Fruit fly (Drosophila melanogaster) whole organism, embryonic: ENCODE results near the gene spz3.

Experiments
- Awh ChIP-seq: fragments of 200-800 bp; sonication (Bioruptor generic); IDR thresholded peaks from 2 replicates; pipeline ENCODE4, ENCODE4 v1.3.6; 2022; ENCODE audit warnings: missing biosample characterization, missing genetic modification characterization
- Bgb ChIP-seq: fragments of 200-800 bp; sonication (Bioruptor generic); IDR thresholded peaks from 2 replicates; pipeline ENCODE4 v1.3.6; 2022; ENCODE audit warnings: missing biosample characterization, missing genetic modification characterization; ENCODE audit not compliant: partially characterized antibody
- Bteb2 ChIP-seq: fragments of 200-800 bp; sonication (Bioruptor generic); optimal IDR thresholded peaks from 2 replicates; lab custom pipeline; 2016; ENCODE audit warnings: missing biosample characterization, missing genetic modification characterization
- CG10147 ChIP-seq: fragments of 200-800 bp; sonication (Bioruptor generic); optimal IDR thresholded peaks from 2 replicates; lab custom pipeline; 2019; ENCODE audit warnings: missing biosample characterization, mild to moderate bottlenecking, missing genetic modification characterization, moderate library complexity
- CG10209 ChIP-seq: fragments of 200-800 bp; sonication (Bioruptor generic); optimal IDR thresholded peaks from 3 replicates; lab custom pipeline; 2017; ENCODE audit warnings: missing biosample characterization, mild to moderate bottlenecking, missing genetic modification characterization, missing genetic modification reagents
- CG10267 ChIP-seq: fragments of 200-800 bp; sonication (Bioruptor generic); optimal IDR thresholded peaks from 2 replicates; lab custom pipeline; 2018; ENCODE audit warnings: missing biosample characterization, mild to moderate bottlenecking, missing genetic modification characterization, moderate library complexity
- CG11093 ChIP-seq: fragments of 200-800 bp; sonication (Bioruptor generic); IDR thresholded peaks from 3 replicates; pipeline ENCODE4 v1.3.6; 2022; ENCODE audit warnings: missing biosample characterization, missing genetic modification characterization
- CG11456 ChIP-seq: fragments of 200-800 bp; sonication (Bioruptor generic); IDR thresholded peaks from 3 replicates; pipeline ENCODE4 v1.3.6; 2022; ENCODE audit warnings: missing biosample characterization, missing genetic modification characterization
- CG12659 ChIP-seq: fragments of 200-800 bp; sonication (Bioruptor generic); optimal IDR thresholded peaks from 3 replicates; lab custom pipeline; 2017; ENCODE audit warnings: mild to moderate bottlenecking, missing biosample characterization, missing genetic modification reagents, missing genetic modification characterization
- CG13424 ChIP-seq: fragments of 200-800 bp; sonication (Bioruptor generic); optimal IDR thresholded peaks from 2 replicates; lab custom pipeline; 2019; ENCODE audit warnings: missing biosample characterization, mild to moderate bottlenecking, missing genetic modification characterization, moderate library complexity
- CG15601 ChIP-seq: fragments of 200-800 bp; sonication (Bioruptor generic); optimal IDR thresholded peaks from 3 replicates; lab custom pipeline; 2019; ENCODE audit warnings: missing biosample characterization, mild to moderate bottlenecking, missing genetic modification characterization, moderate library complexity
- CG18262 ChIP-seq: fragments of 200-800 bp; optimal IDR thresholded peaks from 3 replicates; lab custom pipeline; 2019; ENCODE audit warnings: missing biosample characterization, mild to moderate bottlenecking, missing genetic modification characterization, moderate library complexity
- CG18619 ChIP-seq: fragments of 200-800 bp; sonication (Bioruptor generic); optimal IDR thresholded peaks from 3 replicates; lab custom pipeline; 2017; ENCODE audit warnings: missing biosample characterization, mild to moderate bottlenecking, missing genetic modification characterization
- CG2202 ChIP-seq: fragments of 200-800 bp; sonication (Bioruptor generic); optimal IDR thresholded peaks from 2 replicates; lab custom pipeline; 2018; ENCODE audit warnings: missing biosample characterization, mild to moderate bottlenecking, missing genetic modification characterization
- CG30020 ChIP-seq: fragments of 200-800 bp; optimal IDR thresholded peaks from 2 replicates; lab custom pipeline; 2019; ENCODE audit warnings: missing biosample characterization, mild to moderate bottlenecking, missing genetic modification characterization, moderate library complexity
- CG7271 ChIP-seq: fragments of 200-800 bp; sonication (Bioruptor generic); optimal IDR thresholded peaks from 2 replicates; lab custom pipeline; 2018; ENCODE audit warnings: missing biosample characterization, mild to moderate bottlenecking, missing genetic modification characterization, moderate library complexity
- CG9215 ChIP-seq: fragments of 200-800 bp; sonication (Bioruptor generic); IDR thresholded peaks from 2 replicates; pipeline ENCODE4 v1.3.6; 2022; ENCODE audit warnings: missing biosample characterization, missing genetic modification characterization
- Dll ChIP-seq: fragments of 200-800 bp; sonication (Bioruptor generic); IDR thresholded peaks from 4 replicates; pipeline ENCODE4 v1.3.6; 2022; ENCODE audit warnings: missing biosample characterization, missing genetic modification characterization; ENCODE audit not compliant: partially characterized antibody
- E2f2 ChIP-seq: fragments of 200-800 bp; sonication (Bioruptor generic); IDR thresholded peaks from 2 replicates; pipeline ENCODE4 v1.3.6; 2022; ENCODE audit warnings: missing biosample characterization, missing genetic modification characterization
- ERR ChIP-seq: fragments of 200-800 bp; sonication (Bioruptor generic); optimal IDR thresholded peaks from 2 replicates; lab custom pipeline; 2016; ENCODE audit warnings: missing biosample characterization, missing genetic modification characterization
- Elba2 ChIP-seq: fragments of 200-800 bp; sonication (Bioruptor generic); optimal IDR thresholded peaks from 3 replicates; lab custom pipeline; 2016; ENCODE audit warnings: missing biosample characterization, missing genetic modification characterization
- Ets65A ChIP-seq: fragments of 200-800 bp; sonication (Bioruptor generic); peaks from one replicate; lab custom pipeline; 2016; ENCODE audit warnings: missing biosample characterization, missing genetic modification characterization
- Fer1 ChIP-seq: fragments of 200-800 bp; sonication (Bioruptor generic); optimal IDR thresholded peaks from 2 replicates; lab custom pipeline; 2017; ENCODE audit warnings: missing biosample characterization, mild to moderate bottlenecking, missing genetic modification characterization
- Fer2 ChIP-seq: fragments of 200-800 bp; sonication (Bioruptor generic); optimal IDR thresholded peaks from 2 replicates; lab custom pipeline; 2018; ENCODE audit warnings: missing biosample characterization, mild to moderate bottlenecking, missing genetic modification characterization, moderate library complexity
- Fer3 ChIP-seq: fragments of 200-800 bp; sonication (Bioruptor generic); optimal IDR thresholded peaks from 2 replicates; lab custom pipeline; 2018; ENCODE audit warnings: missing biosample characterization, mild to moderate bottlenecking, missing genetic modification characterization, moderate library complexity
- H15 ChIP-seq: fragments of 200-800 bp; sonication (Bioruptor generic); IDR thresholded peaks from 3 replicates; pipeline ENCODE4 v1.3.6; 2022; ENCODE audit warnings: missing biosample characterization, missing genetic modification characterization
- Hey ChIP-seq: fragments of 200-800 bp; sonication (Bioruptor generic); optimal IDR thresholded peaks from 3 replicates; lab custom pipeline; 2018; ENCODE audit warnings: missing biosample characterization, mild to moderate bottlenecking, missing genetic modification characterization
- Max ChIP-seq: fragments of 200-800 bp; sonication (Bioruptor generic); optimal IDR thresholded peaks from 2 replicates; lab custom pipeline; 2016; ENCODE audit warnings: missing biosample characterization, mild to moderate bottlenecking, missing genetic modification characterization
- Med ChIP-seq: fragments of 200-800 bp; sonication (Bioruptor generic); peaks from one replicate; lab custom pipeline; 2016; ENCODE audit warnings: missing biosample characterization, missing genetic modification characterization, mild to moderate bottlenecking, inconsistent platforms, moderate library complexity
- Mrtf ChIP-seq: fragments of 200-800 bp; sonication (Bioruptor generic); IDR thresholded peaks from 3 replicates; pipeline ENCODE4 v1.3.6; 2022; ENCODE audit warnings: missing biosample characterization, missing genetic modification characterization
- Nf-YB ChIP-seq: fragments of 200-800 bp; sonication (Bioruptor generic); optimal IDR thresholded peaks from 3 replicates; lab custom pipeline; 2019; ENCODE audit warnings: missing biosample characterization, mild to moderate bottlenecking, missing genetic modification characterization, moderate library complexity
- Oli ChIP-seq: fragments of 200-800 bp; sonication (Bioruptor generic); optimal IDR thresholded peaks from 2 replicates; lab custom pipeline; 2018; ENCODE audit warnings: missing biosample characterization, mild to moderate bottlenecking, missing genetic modification characterization, moderate library complexity
- Poxn ChIP-seq: fragments of 200-800 bp; sonication (Bioruptor generic); IDR thresholded peaks from 2 replicates; pipeline ENCODE4 v1.3.6; 2022; ENCODE audit warnings: missing biosample characterization, missing genetic modification characterization
- Ravus ChIP-seq: fragments of 200-800 bp; sonication (Bioruptor generic); IDR thresholded peaks from 2 replicates; pipeline ENCODE4 v1.3.6; 2022; ENCODE audit warnings: missing biosample characterization, missing genetic modification characterization
- Sry-δ ChIP-seq: fragments of 200-800 bp; sonication (Bioruptor generic); optimal IDR thresholded peaks from 2 replicates; lab custom pipeline; 2016; ENCODE audit warnings: missing biosample characterization, missing genetic modification characterization
- Stat92E ChIP-seq, 3 experiments: fragments of >200 bp in 2 of 3; fragments of 200-800 bp in 1 of 3; sonication (Bioruptor generic) in 1 of 3; optimal IDR thresholded peaks; 2 replicates each; lab custom pipeline; 2017 to 2019; ENCODE audit warnings: missing biosample characterization in 3 of 3, missing genetic modification characterization in 3 of 3, mild to moderate bottlenecking in 1 of 3, moderate library complexity in 1 of 3
- btn ChIP-seq: fragments of 200-800 bp; sonication (Bioruptor generic); optimal IDR thresholded peaks from 2 replicates; lab custom pipeline; 2016; ENCODE audit warnings: missing biosample characterization, missing genetic modification characterization
- cas ChIP-seq: fragments of 200-800 bp; sonication (Bioruptor generic); IDR thresholded peaks from 2 replicates; pipeline ENCODE4 v1.3.6; 2022; ENCODE audit warnings: missing biosample characterization, missing genetic modification characterization
- croc ChIP-seq: fragments of 200-800 bp; sonication (Bioruptor generic); conservative IDR thresholded peaks from 3 replicates; pipeline ENCODE4 v1.3.6; 2022; ENCODE audit warnings: missing biosample characterization, missing genetic modification characterization
- dysf ChIP-seq: fragments of 200-800 bp; sonication (Bioruptor generic); IDR thresholded peaks from 3 replicates; pipeline ENCODE4 v1.3.6; 2022; ENCODE audit warnings: missing biosample characterization, missing genetic modification characterization
- exex ChIP-seq: fragments of 200-800 bp; sonication (Bioruptor generic); optimal IDR thresholded peaks from 4 replicates; lab custom pipeline; 2018; ENCODE audit warnings: missing biosample characterization, mild to moderate bottlenecking, missing genetic modification characterization, moderate library complexity
- fd102C ChIP-seq: fragments of 200-800 bp; sonication (Bioruptor generic); optimal IDR thresholded peaks from 2 replicates; lab custom pipeline; 2018; ENCODE audit warnings: missing biosample characterization, mild to moderate bottlenecking, missing genetic modification characterization, moderate library complexity
- gfzf ChIP-seq: fragments of 200-800 bp; sonication (Bioruptor generic); optimal IDR thresholded peaks from 2 replicates; lab custom pipeline; 2016; ENCODE audit warnings: missing biosample characterization, mild to moderate bottlenecking, missing genetic modification characterization, moderate library complexity
- gro ChIP-seq: fragments of 200-800 bp; sonication (Bioruptor generic); optimal IDR thresholded peaks from 2 replicates; lab custom pipeline; 2016; ENCODE audit warnings: missing biosample characterization, missing genetic modification characterization
- jumu ChIP-seq: fragments of 200-800 bp; sonication (Bioruptor generic); optimal IDR thresholded peaks from 3 replicates; lab custom pipeline; 2016; ENCODE audit warnings: missing biosample characterization, missing genetic modification characterization
- ken ChIP-seq: fragments of 200-800 bp; sonication (Bioruptor generic); IDR thresholded peaks from 3 replicates; pipeline ENCODE4 v1.3.6; 2022; ENCODE audit warnings: missing biosample characterization, missing genetic modification characterization
- scrt ChIP-seq: fragments of 200-800 bp; sonication (Bioruptor generic); optimal IDR thresholded peaks from 2 replicates; lab custom pipeline; 2018; ENCODE audit warnings: missing biosample characterization, mild to moderate bottlenecking, missing genetic modification characterization, moderate library complexity
- sens-2 ChIP-seq: fragments of 200-800 bp; sonication (Bioruptor generic); IDR thresholded peaks from 2 replicates; pipeline ENCODE4 v1.3.6; 2022; ENCODE audit warnings: missing biosample characterization, missing genetic modification characterization
- sna ChIP-seq: fragments of 200-800 bp; sonication (Bioruptor generic); IDR thresholded peaks from 2 replicates; pipeline ENCODE4 v1.3.6; 2022; ENCODE audit warnings: missing biosample characterization, missing genetic modification characterization; ENCODE audit not compliant: partially characterized antibody
- sob ChIP-seq: fragments of 200-800 bp; sonication (Bioruptor generic); IDR thresholded peaks from 2 replicates; pipeline ENCODE4 v1.3.6; 2022; ENCODE audit warnings: missing biosample characterization, missing genetic modification characterization
- twi ChIP-seq: fragments of 200-800 bp; optimal IDR thresholded peaks from 2 replicates; lab custom pipeline; 2019; ENCODE audit warnings: missing biosample characterization, mild to moderate bottlenecking, missing genetic modification characterization, moderate library complexity

spz3 gene

dm6 chr2L:7851609-7852008, 27.7 kb downstream of the spz3 start (continued):
- TF ChIP-seq sens-2 (GFP tag; lab: Robert Waterston, UW) (no peak), E2f2 (GFP tag; lab: Robert Waterston, UW) (peak; percentile 14; the same call in 1 of the 2 replicates), CG13424 (peak; percentile 9), Mrtf (GFP tag; lab: Robert Waterston, UW) (no peak), croc (GFP tag; lab: Robert Waterston, UW) (no peak), twi (no peak), Elba2 (GFP tag; lab: Kevin White, UChicago) (no peak), Fer3 (tag; lab: Kevin White, UChicago) (peak; percentile 19), CG10147 (GFP tag; lab: Kevin White, UChicago) (no peak), dysf (GFP tag; lab: Robert Waterston, UW) (peak; percentile 51; the same call in 2 of the 3 replicates), CG10209 (GFP tag; lab: Kevin White, UChicago) (no peak), Fer1 (GFP tag; lab: Kevin White, UChicago) (peak; percentile 53), gro (GFP tag; lab: Kevin White, UChicago) (no peak), Ets65A (GFP tag; lab: Kevin White, UChicago) (no peak), CG11093 (GFP tag; lab: Robert Waterston, UW) (no peak), Ravus (GFP tag; lab: Robert Waterston, UW) (no peak), Dll (GFP tag; lab: Robert Waterston, UW) (no peak), Bgb (GFP tag; lab: Robert Waterston, UW) (no peak), sna (GFP tag; lab: Robert Waterston, UW) (no peak), Stat92E (GFP tag; optimal IDR thresholded peaks at IDR 0.05; lab: Kevin White, UChicago) (no peak), Sry-δ (GFP tag; lab: Kevin White, UChicago) (no peak), CG18619 (GFP tag; lab: Kevin White, UChicago) (no peak), Awh (GFP tag; lab: Robert Waterston, UW) (no peak), scrt (GFP tag; lab: Kevin White, UChicago) (peak; percentile 1), fd102C (GFP tag; lab: Kevin White, UChicago) (no peak), CG12659 (GFP tag; lab: Kevin White, UChicago) (no peak), CG30020 (no peak), ken (GFP tag; lab: Robert Waterston, UW) (0 out of 3 replicates have a peak, but pooled peaks have one; percentile 10), Oli (peak; percentile 31), ERR (GFP tag; lab: Kevin White, UChicago) (no peak), CG9215 (peak; percentile 32; the same call in 1 of the 2 replicates), Poxn (GFP tag; lab: Robert Waterston, UW) (no peak), Med (peak; percentile 44), H15 (GFP tag; lab: Robert Waterston, UW) (no peak), CG2202 (no peak), Bteb2 (GFP tag; lab: Kevin White, UChicago) (no peak), CG18262 (tag; lab: Kevin White, UChicago) (peak; percentile 47), CG7271 (tag; lab: Kevin White, UChicago) (no peak), cas (GFP tag; lab: Robert Waterston, UW) (no peak), Max (GFP tag; lab: Kevin White, UChicago) (no peak), Fer2 (tag; lab: Kevin White, UChicago) (no peak), jumu (GFP tag; lab: Kevin White, UChicago) (no peak), btn (GFP tag; lab: Kevin White, UChicago) (no peak), CG11456 (GFP tag; lab: Robert Waterston, UW) (no peak), CG15601 (tag; lab: Kevin White, UChicago) (no peak), sob (no peak), CG10267 (peak; percentile 29), exex (tag; lab: Kevin White, UChicago) (no peak), Nf-YB (GFP tag; lab: Kevin White, UChicago) (no peak), gfzf (GFP tag; lab: Kevin White, UChicago) (no peak), Hey (tag; lab: Kevin White, UChicago) (no peak)
